Fruit fly (Drosophila melanogaster) whole organism, embryonic: ENCODE measurements around the gene CG34453.

Source experiments
- BEAF-32 ChIP-seq: fragments of 200-800 bp; sonication (Bioruptor generic); optimal IDR thresholded peaks from 3 replicates; lab custom pipeline; 2017; ENCODE audit warnings: missing biosample characterization, missing genetic modification characterization, mild to moderate bottlenecking, moderate library complexity, missing genetic modification reagents
- CG10654 ChIP-seq: fragments of 200-800 bp; sonication (Bioruptor generic); optimal IDR thresholded peaks from 2 replicates; lab custom pipeline; 2016; ENCODE audit warnings: missing biosample characterization, missing genetic modification characterization
- CG10979 ChIP-seq: fragments of 200-800 bp; sonication (Bioruptor generic); optimal IDR thresholded peaks from 2 replicates; lab custom pipeline; 2018; ENCODE audit warnings: missing biosample characterization, mild to moderate bottlenecking, missing genetic modification characterization, moderate library complexity
- CG15073 ChIP-seq: fragments of 200-800 bp; sonication (Bioruptor generic); optimal IDR thresholded peaks from 2 replicates; lab custom pipeline; 2016; ENCODE audit warnings: missing biosample characterization, missing genetic modification characterization
- CG16779 ChIP-seq: fragments of 200-800 bp; sonication (Bioruptor generic); IDR thresholded peaks from 2 replicates; pipeline ENCODE4 v1.3.6; 2022; ENCODE audit warnings: missing biosample characterization, missing genetic modification characterization
- CG17829 ChIP-seq: fragments of 200-800 bp; optimal IDR thresholded peaks from 2 replicates; lab custom pipeline; 2019; ENCODE audit warnings: missing biosample characterization, mild to moderate bottlenecking, missing genetic modification characterization, moderate library complexity
- CG2889 ChIP-seq: fragments of 200-800 bp; sonication (Bioruptor generic); IDR thresholded peaks from 3 replicates; pipeline ENCODE4 v1.3.6; 2022; ENCODE audit warnings: missing biosample characterization, missing genetic modification characterization
- CG30020 ChIP-seq: fragments of 200-800 bp; optimal IDR thresholded peaks from 2 replicates; lab custom pipeline; 2019; ENCODE audit warnings: missing biosample characterization, mild to moderate bottlenecking, missing genetic modification characterization, moderate library complexity
- CG30403 ChIP-seq: fragments of 200-800 bp; sonication (Bioruptor generic); optimal IDR thresholded peaks from 3 replicates; lab custom pipeline; 2016; ENCODE audit warnings: missing biosample characterization, missing genetic modification characterization
- CG4328 ChIP-seq: fragments of 200-800 bp; sonication (Bioruptor generic); optimal IDR thresholded peaks from 3 replicates; lab custom pipeline; 2017; ENCODE audit warnings: missing biosample characterization, missing genetic modification reagents, missing genetic modification characterization
- CG5180 ChIP-seq: fragments of 200-800 bp; sonication (Bioruptor generic); optimal IDR thresholded peaks from 3 replicates; lab custom pipeline; 2017; ENCODE audit warnings: missing biosample characterization, missing genetic modification characterization, mild to moderate bottlenecking, moderate library complexity, missing genetic modification reagents
- CG7745 ChIP-seq: fragments of 200-800 bp; sonication (Bioruptor generic); optimal IDR thresholded peaks from 2 replicates; lab custom pipeline; 2018; ENCODE audit warnings: missing biosample characterization, mild to moderate bottlenecking, missing genetic modification characterization, moderate library complexity
- CHES-1-like ChIP-seq: fragments of 200-800 bp; sonication (Bioruptor generic); optimal IDR thresholded peaks from 2 replicates; lab custom pipeline; 2016; ENCODE audit warnings: missing biosample characterization, missing genetic modification characterization
- Camta ChIP-seq: fragments of 200-800 bp; sonication (Bioruptor generic); optimal IDR thresholded peaks from 2 replicates; lab custom pipeline; 2016; ENCODE audit warnings: missing biosample characterization, missing genetic modification characterization
- D ChIP-seq, 2 experiments: fragments of 200-800 bp in 1 of 2; fragments of >200 bp in 1 of 2; sonication (Bioruptor generic) in 1 of 2; optimal IDR thresholded peaks; 2 replicates in 1 of 2; 3 replicates in 1 of 2; lab custom pipeline; 2017; ENCODE audit warnings: mild to moderate bottlenecking in 1 of 2, missing biosample characterization in 1 of 2, missing genetic modification characterization in 1 of 2, missing genetic modification reagents in 1 of 2
- E2f2 ChIP-seq: fragments of 200-800 bp; sonication (Bioruptor generic); IDR thresholded peaks from 2 replicates; pipeline ENCODE4 v1.3.6; 2022; ENCODE audit warnings: missing biosample characterization, missing genetic modification characterization
- ERR ChIP-seq: fragments of 200-800 bp; sonication (Bioruptor generic); optimal IDR thresholded peaks from 2 replicates; lab custom pipeline; 2016; ENCODE audit warnings: missing biosample characterization, missing genetic modification characterization
- MESR4 ChIP-seq: fragments of 200-800 bp; sonication (Bioruptor generic); optimal IDR thresholded peaks from 2 replicates; lab custom pipeline; 2018; ENCODE audit warnings: missing biosample characterization, mild to moderate bottlenecking, missing genetic modification characterization, moderate library complexity
- Rfx ChIP-seq: fragments of 200-800 bp; sonication (Bioruptor generic); IDR thresholded peaks from 2 replicates; pipeline ENCODE4 v1.3.6; 2022; ENCODE audit warnings: missing biosample characterization, missing genetic modification characterization
- Scr ChIP-seq: fragments of 200-800 bp; sonication (Bioruptor generic); IDR thresholded peaks from 2 replicates; pipeline ENCODE4 v1.3.6; 2022; ENCODE audit warnings: missing biosample characterization, missing genetic modification characterization; ENCODE audit not compliant: partially characterized antibody
- amos ChIP-seq: fragments of 200-800 bp; sonication (Bioruptor generic); IDR thresholded peaks from 2 replicates; pipeline ENCODE4 v1.3.6; 2022; ENCODE audit warnings: missing biosample characterization, missing genetic modification characterization; ENCODE audit not compliant: partially characterized antibody
- chinmo ChIP-seq: fragments of 200-800 bp; sonication (Bioruptor generic); IDR thresholded peaks from 4 replicates; pipeline ENCODE4 v1.3.6; 2022; ENCODE audit warnings: missing biosample characterization, missing genetic modification characterization; ENCODE audit not compliant: partially characterized antibody
- ci ChIP-seq: fragments of 200-800 bp; sonication (Bioruptor generic); IDR thresholded peaks from 3 replicates; pipeline ENCODE4 v1.3.6; 2022; ENCODE audit warnings: missing biosample characterization, missing genetic modification characterization
- ewg ChIP-seq: fragments of 200-800 bp; sonication (Bioruptor generic); optimal IDR thresholded peaks from 3 replicates; lab custom pipeline; 2017; ENCODE audit warnings: mild to moderate bottlenecking, missing biosample characterization, missing genetic modification reagents, missing genetic modification characterization
- gt ChIP-seq: fragments of 200-800 bp; sonication (Bioruptor generic); IDR thresholded peaks from 2 replicates; pipeline ENCODE4 v1.3.6; 2022; ENCODE audit warnings: missing biosample characterization, missing genetic modification characterization
- her ChIP-seq: fragments of 200-800 bp; sonication (Bioruptor generic); optimal IDR thresholded peaks from 2 replicates; lab custom pipeline; 2016; ENCODE audit warnings: missing biosample characterization, missing genetic modification characterization
- inv ChIP-seq: fragments of 200-800 bp; sonication (Bioruptor generic); IDR thresholded peaks from 2 replicates; pipeline ENCODE4 v1.3.6; 2022; ENCODE audit warnings: missing biosample characterization, missing genetic modification characterization; ENCODE audit not compliant: partially characterized antibody
- knrl ChIP-seq: fragments of 200-800 bp; sonication (Bioruptor generic); IDR thresholded peaks from 3 replicates; pipeline ENCODE4 v1.3.6; 2022; ENCODE audit warnings: missing biosample characterization, missing genetic modification characterization; ENCODE audit not compliant: partially characterized antibody
- nerfin-1 ChIP-seq: fragments of 200-800 bp; sonication (Bioruptor generic); optimal IDR thresholded peaks from 3 replicates; lab custom pipeline; 2019; ENCODE audit warnings: missing biosample characterization, mild to moderate bottlenecking, missing genetic modification characterization, moderate library complexity
- nerfin-2 ChIP-seq: fragments of 200-800 bp; sonication (Bioruptor generic); IDR thresholded peaks from 2 replicates; pipeline ENCODE4 v1.3.6; 2022; ENCODE audit warnings: missing biosample characterization, missing genetic modification characterization; ENCODE audit not compliant: partially characterized antibody
- pho ChIP-seq: fragments of 200-800 bp; sonication (Bioruptor generic); optimal IDR thresholded peaks from 2 replicates; lab custom pipeline; 2016; ENCODE audit warnings: missing biosample characterization, missing genetic modification characterization
- pnt ChIP-seq: fragments of 200-800 bp; sonication (Bioruptor generic); optimal IDR thresholded peaks from 3 replicates; lab custom pipeline; 2016; ENCODE audit warnings: missing biosample characterization, missing genetic modification characterization
- pros ChIP-seq: fragments of 200-800 bp; sonication (Bioruptor generic); optimal IDR thresholded peaks from 3 replicates; lab custom pipeline; 2019; ENCODE audit warnings: missing biosample characterization, mild to moderate bottlenecking, missing genetic modification characterization, moderate library complexity
- sens ChIP-seq: fragments of 200-800 bp; sonication (Bioruptor generic); peaks from one replicate; lab custom pipeline; 2016; ENCODE audit warnings: missing biosample characterization, missing genetic modification characterization
- sim ChIP-seq: fragments of 200-800 bp; sonication (Bioruptor generic); IDR thresholded peaks from 2 replicates; pipeline ENCODE4 v1.3.6; 2022; ENCODE audit warnings: missing biosample characterization, missing genetic modification characterization
- sna ChIP-seq: fragments of 200-800 bp; sonication (Bioruptor generic); IDR thresholded peaks from 2 replicates; pipeline ENCODE4 v1.3.6; 2022; ENCODE audit warnings: missing biosample characterization, missing genetic modification characterization; ENCODE audit not compliant: partially characterized antibody
- sr ChIP-seq: fragments of 200-800 bp; sonication (Bioruptor generic); IDR thresholded peaks from 3 replicates; pipeline ENCODE4 v1.3.6; 2022; ENCODE audit warnings: missing biosample characterization, missing genetic modification characterization
- ttk ChIP-seq: fragments of 200-800 bp; sonication (Bioruptor generic); IDR thresholded peaks from 2 replicates; pipeline ENCODE4 v2.1.2; 2022; ENCODE audit warnings: missing biosample characterization, missing genetic modification characterization
- vvl ChIP-seq: fragments of 200-800 bp; sonication (Bioruptor generic); IDR thresholded peaks from 2 replicates; pipeline ENCODE4 v1.3.6; 2022; ENCODE audit warnings: missing biosample characterization, missing genetic modification characterization
- z ChIP-seq: fragments of 200-800 bp; sonication (Bioruptor generic); IDR thresholded peaks from 3 replicates; pipeline ENCODE4 v1.3.6; 2022; ENCODE audit warnings: missing biosample characterization, missing genetic modification characterization
- zf30C ChIP-seq: fragments of 200-800 bp; sonication (Bioruptor generic); optimal IDR thresholded peaks from 3 replicates; lab custom pipeline; 2018; ENCODE audit warnings: missing biosample characterization, mild to moderate bottlenecking, missing genetic modification characterization

CG34453 gene

DNA sequence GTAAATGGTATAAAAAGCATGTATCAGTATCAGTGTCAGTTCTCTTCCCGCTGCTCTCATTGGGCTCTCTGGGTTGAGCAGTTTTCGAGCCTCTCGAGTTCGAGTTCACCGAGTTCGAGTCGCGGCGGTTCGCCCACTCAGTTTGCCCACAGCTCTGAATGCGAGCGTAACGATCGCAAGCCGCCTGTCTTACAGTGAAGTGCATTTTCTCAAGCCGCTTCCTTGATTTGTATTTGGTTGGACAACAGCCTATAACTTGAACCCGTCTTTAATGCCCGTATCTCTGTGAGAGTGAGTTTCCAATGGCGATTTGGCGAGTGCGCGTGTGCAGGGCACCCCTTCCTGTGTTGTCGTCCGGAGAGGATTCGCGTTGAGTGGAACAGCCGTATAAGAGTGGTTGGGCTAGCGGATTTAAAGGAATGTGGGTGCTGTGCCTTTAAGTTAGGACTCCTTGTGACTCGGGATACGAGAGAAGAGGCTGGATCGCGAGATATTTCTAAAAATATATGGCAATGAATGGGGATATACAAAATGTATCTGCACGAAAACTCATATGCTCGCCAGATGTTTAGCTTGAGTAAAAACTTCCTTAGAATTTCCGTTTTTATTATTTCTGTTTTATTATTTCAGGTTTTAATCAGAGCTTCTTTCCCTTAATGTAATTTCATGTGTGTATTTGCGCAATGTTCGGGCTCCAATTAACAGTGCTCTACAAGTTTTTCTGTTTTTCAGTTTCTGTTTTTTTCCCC, 38.5 kb upstream of the CG34453 start (continued):
- peak; percentile 2 for TF ChIP-seq CG30403
- peak; percentile 57 for TF ChIP-seq Scr (GFP tag; lab: Robert Waterston, UW)
- TF ChIP-seq amos, result peak; percentile 53; the same call in 1 of the 2 replicates
- peak; percentile 72 for TF ChIP-seq ewg (GFP tag; lab: Kevin White, UChicago)
- TF ChIP-seq pros (GFP tag; lab: Kevin White, UChicago), result peak; percentile 99
- no peak for TF ChIP-seq ERR (GFP tag; lab: Kevin White, UChicago)
- TF ChIP-seq knrl, result 0 out of 3 replicates have a peak, but pooled peaks have one; percentile 22
- TF ChIP-seq E2f2 (GFP tag; lab: Robert Waterston, UW), result 0 out of 2 replicates have a peak, but pooled peaks have one; percentile 15
- TF ChIP-seq BEAF-32 (GFP tag; lab: Kevin White, UChicago), result no peak
- TF ChIP-seq ttk, result no peak
- TF ChIP-seq sens (GFP tag; lab: Kevin White, UChicago), result no peak
- TF ChIP-seq chinmo, result peak; percentile 92; the same call in 3 of the 4 replicates
- TF ChIP-seq ci (GFP tag; lab: Robert Waterston, UW), result peak; percentile 77; the same call in 2 of the 3 replicates
- 0 out of 2 replicates have a peak, but pooled peaks have one; percentile 22 for TF ChIP-seq inv (GFP tag; lab: Robert Waterston, UW)
- peak; percentile 58 for TF ChIP-seq D (optimal IDR thresholded peaks at IDR 0.05; lab: Kevin White, UChicago)
- no peak for TF ChIP-seq D (GFP tag; optimal IDR thresholded peaks at IDR 0.05; lab: Kevin White, UChicago)
- TF ChIP-seq nerfin-2 (GFP tag; lab: Robert Waterston, UW), result peak; percentile 29; the same call in 1 of the 2 replicates
- TF ChIP-seq CG10654, result no peak
- TF ChIP-seq gt (GFP tag; lab: Robert Waterston, UW), result no peak
- TF ChIP-seq CG2889 (GFP tag; lab: Robert Waterston, UW), result no peak
- TF ChIP-seq CG4328 (GFP tag; lab: Kevin White, UChicago), result no peak
- TF ChIP-seq Rfx (GFP tag; lab: Robert Waterston, UW), result peak; percentile 30; the same call in 1 of the 2 replicates
- peak; percentile 88 for TF ChIP-seq sr (GFP tag; lab: Robert Waterston, UW)
- no peak for TF ChIP-seq CG30020 (tag; lab: Kevin White, UChicago)
- no peak for TF ChIP-seq MESR4 (GFP tag; lab: Kevin White, UChicago)
- 0 out of 2 replicates have a peak, but pooled peaks have one; percentile 44 for TF ChIP-seq CG16779 (GFP tag; lab: Robert Waterston, UW)
- no peak for TF ChIP-seq pnt (GFP tag; lab: Kevin White, UChicago)
- no peak for TF ChIP-seq CG7745 (tag; lab: Kevin White, UChicago)
- TF ChIP-seq nerfin-1 (tag; lab: Kevin White, UChicago), result peak; percentile 78
- TF ChIP-seq CG15073, result no peak
- TF ChIP-seq zf30C (GFP tag; lab: Kevin White, UChicago), result no peak
- TF ChIP-seq CG5180 (GFP tag; lab: Kevin White, UChicago), result peak; percentile 88
- no peak for TF ChIP-seq sim (GFP tag; lab: Robert Waterston, UW)
- TF ChIP-seq pho (GFP tag; lab: Kevin White, UChicago), result no peak
- TF ChIP-seq her (GFP tag; lab: Kevin White, UChicago), result peak; percentile 16
- no peak for TF ChIP-seq CHES-1-like
- TF ChIP-seq CG10979 (tag; lab: Kevin White, UChicago), result no peak
- TF ChIP-seq Camta (GFP tag; lab: Kevin White, UChicago), result no peak
- peak; percentile 99 for TF ChIP-seq z
- peak; percentile 2 for TF ChIP-seq CG17829
- peak; percentile 47; the same call in 1 of the 2 replicates for TF ChIP-seq vvl
- TF ChIP-seq sna, result 0 out of 2 replicates have a peak, but pooled peaks have one; percentile 46
